Worm (Caenorhabditis elegans) whole organism, L2 larva: ENCODE measurements around the gene dyf-2.

Source experiments
- ama-1 ChIP-seq: fragments of 150-350 bp; optimal IDR thresholded peaks from 2 replicates; lab custom pipeline; 2018; ENCODE audit warnings: inconsistent platforms
- egl-27 ChIP-seq: sonication (generic microtip); optimal IDR thresholded peaks from 3 replicates; lab custom pipeline; 2017; ENCODE audit warnings: missing biosample characterization, missing genetic modification reagents, missing genetic modification characterization
- lin-11 ChIP-seq: fragments of 150-350 bp; sonication (generic microtip); optimal IDR thresholded peaks from 2 replicates; lab custom pipeline; 2014; ENCODE audit warnings: missing biosample characterization, missing genetic modification characterization, inconsistent platforms, mixed read lengths
- nhr-12 ChIP-seq: fragments of 150-350 bp; optimal IDR thresholded peaks from 2 replicates; lab custom pipeline; 2014; ENCODE audit warnings: missing biosample characterization, missing genetic modification characterization
- peb-1 ChIP-seq: fragments of 150-350 bp; optimal IDR thresholded peaks from 2 replicates; lab custom pipeline; 2014; ENCODE audit warnings: missing biosample characterization, missing genetic modification characterization
- unc-62 ChIP-seq: fragments of 150-350 bp; optimal IDR thresholded peaks from 2 replicates; lab custom pipeline; 2014; ENCODE audit warnings: missing biosample characterization, missing genetic modification reagents, missing genetic modification characterization
- zag-1 ChIP-seq: fragments of 150-350 bp; optimal IDR thresholded peaks from 2 replicates; lab custom pipeline; 2014; ENCODE audit warnings: missing biosample characterization, missing genetic modification characterization

DNA sequence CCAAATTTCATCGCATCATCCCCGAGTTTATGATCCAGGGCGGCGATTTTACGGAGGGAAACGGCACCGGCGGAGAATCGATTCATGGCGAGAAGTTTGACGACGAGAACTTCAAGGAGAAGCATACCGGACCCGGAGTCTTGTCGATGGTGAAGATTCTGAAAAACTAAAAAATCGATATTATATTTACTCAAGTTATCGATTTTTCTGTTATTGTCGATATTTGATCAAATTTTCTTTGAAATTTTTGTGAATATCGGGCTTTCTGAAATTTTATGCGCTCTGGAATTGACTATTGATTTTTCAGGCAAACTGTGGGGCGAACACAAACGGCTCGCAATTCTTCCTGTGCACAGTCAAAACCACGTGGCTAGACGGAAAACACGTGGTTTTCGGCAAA is 6.9 kb upstream of the dyf-2 start:
- no peak for TF ChIP-seq nhr-12 (tag; lab: Kevin White, UChicago)
- TF ChIP-seq zag-1 (tag; lab: Kevin White, UChicago) = no peak
- no peak for TF ChIP-seq egl-27 (tag; lab: Kevin White, UChicago)
- TF ChIP-seq ama-1 = no peak
- no peak for TF ChIP-seq unc-62
- TF ChIP-seq lin-11 (tag; lab: Kevin White, UChicago) = no peak
- no peak for TF ChIP-seq peb-1 (tag; lab: Kevin White, UChicago)
